Worm (Caenorhabditis elegans) whole organism, L3 larva: Measurements from ENCODE around the gene srz-95.

Experiments
- R02D3.7 ChIP-seq: fragments of 150-350 bp; optimal IDR thresholded peaks from 2 replicates; lab custom pipeline; 2014; ENCODE audit warnings: missing biosample characterization, missing genetic modification characterization
- ceh-28 ChIP-seq: fragments of 150-350 bp; optimal IDR thresholded peaks from 2 replicates; lab custom pipeline; 2014; ENCODE audit warnings: missing biosample characterization, missing genetic modification reagents, missing genetic modification characterization
- elt-1 ChIP-seq: fragments of 150-350 bp; optimal IDR thresholded peaks from 2 replicates; lab custom pipeline; 2014; ENCODE audit warnings: missing biosample characterization, missing genetic modification characterization
- elt-3 ChIP-seq, 3 experiments: fragments of 150-350 bp in 1 of 3; sonication (generic microtip) in 2 of 3; optimal IDR thresholded peaks; 2 replicates in 2 of 3; 4 replicates in 1 of 3; lab custom pipeline; 2014 to 2017; ENCODE audit warnings: missing biosample characterization in 3 of 3, missing genetic modification characterization in 3 of 3
- lin-39 ChIP-seq: fragments of 150-350 bp; optimal IDR thresholded peaks from 2 replicates; lab custom pipeline; 2018; ENCODE audit warnings: missing biosample characterization, missing genetic modification reagents, missing genetic modification characterization
- mdl-1 ChIP-seq: fragments of 150-350 bp; optimal IDR thresholded peaks from 2 replicates; lab custom pipeline; 2014; ENCODE audit warnings: missing biosample characterization, missing genetic modification characterization
- nhr-43 ChIP-seq: sonication (generic microtip); optimal IDR thresholded peaks from 2 replicates; lab custom pipeline; 2016; ENCODE audit warnings: mild to moderate bottlenecking, missing genetic modification characterization, missing compliant biosample characterization; ENCODE audit not compliant: poor library complexity, severe bottlenecking
- nhr-67 ChIP-seq: fragments of 150-350 bp; optimal IDR thresholded peaks from 2 replicates; lab custom pipeline; 2014; ENCODE audit warnings: missing biosample characterization, missing genetic modification characterization
- nhr-76 ChIP-seq: fragments of 150-350 bp; sonication (generic microtip); optimal IDR thresholded peaks from 5 replicates; lab custom pipeline; 2014; ENCODE audit warnings: missing biosample characterization, missing genetic modification characterization
- nhr-77 ChIP-seq: fragments of 150-350 bp; optimal IDR thresholded peaks from 2 replicates; lab custom pipeline; 2014; ENCODE audit warnings: missing biosample characterization, missing genetic modification characterization
- unc-39 ChIP-seq: sonication (generic microtip); optimal IDR thresholded peaks from 4 replicates; lab custom pipeline; 2017; ENCODE audit warnings: missing biosample characterization, missing genetic modification characterization
- ztf-11 ChIP-seq: fragments of 150-350 bp; optimal IDR thresholded peaks from 2 replicates; lab custom pipeline; 2014; ENCODE audit warnings: missing biosample characterization, missing genetic modification characterization

srz-95 gene

ce11 chrV:17042263-17042662 lies 50.4 kb downstream of the srz-95 start, which contains the start of gene hpo-33:
TSS of gene hpo-33 (plus strand) at chrV:17042563.
- TF ChIP-seq nhr-43 (tag; lab: Kevin White, UChicago) (no peak), nhr-77 (tag; lab: Kevin White, UChicago) (no peak), lin-39 (no peak), ceh-28 (tag; lab: Kevin White, UChicago) (no peak), R02D3.7 (tag; lab: Kevin White, UChicago) (no peak), mdl-1 (tag; lab: Kevin White, UChicago) (no peak), nhr-76 (tag; lab: Kevin White, UChicago) (no peak), ztf-11 (tag; lab: Kevin White, UChicago) (no peak), unc-39 (tag; lab: Kevin White, UChicago) (no peak), elt-3 (tag; optimal IDR thresholded peaks at IDR 0.05; lab: Kevin White, UChicago) (no peak), elt-1 (tag; lab: Kevin White, UChicago) (no peak), nhr-67 (no peak)
